Worm (Caenorhabditis elegans) whole organism, L4/young adult: ENCODE results near the gene col-159.

ENCODE experiments used
- W03F9.2 ChIP-seq: fragments of 150-350 bp; optimal IDR thresholded peaks from 2 replicates; lab custom pipeline; 2014; ENCODE audit warnings: missing biosample characterization, missing genetic modification characterization
- dao-5 ChIP-seq: sonication (generic microtip); optimal IDR thresholded peaks from 2 replicates; lab custom pipeline; 2016; ENCODE audit warnings: missing genotype, missing genetic modification characterization, moderate library complexity, missing compliant biosample characterization

ce11 chrV:13202127-13202610 lies at the start of gene col-159, which contains the start of gene col-160:
- TF ChIP-seq dao-5 (tag; lab: Kevin White, UChicago) (no peak), W03F9.2 (tag; lab: Kevin White, UChicago) (no peak)
